Worm (Caenorhabditis elegans): ENCODE data around the gene B0244.7.

- no peak for TF ChIP-seq lin-39 (tag; optimal IDR thresholded peaks at IDR 0.05)
- no peak for TF ChIP-seq ama-1 (optimal IDR thresholded peaks at IDR 0.05)
- TF ChIP-seq ceh-16 (tag; optimal IDR thresholded peaks at IDR 0.05) = no peak
- no peak for TF ChIP-seq nhr-43 (tag; optimal IDR thresholded peaks at IDR 0.05; ENCODE audit: poor library complexity, severe bottlenecking)
- TF ChIP-seq nhr-237 (tag; optimal IDR thresholded peaks at IDR 0.05) = no peak
These were observed 26.3 kb downstream of the B0244.7 start for ce11 chrIII:5757492-5758045.

All from whole organism, L3 larva.